Fruit fly (Drosophila melanogaster) whole organism, embryonic: Measurements from ENCODE around the gene ida.

Experiments
- ATbp ChIP-seq: fragments of 200-800 bp; sonication (Bioruptor generic); optimal IDR thresholded peaks from 2 replicates; lab custom pipeline; 2017; ENCODE audit warnings: missing biosample characterization, mild to moderate bottlenecking, missing genetic modification characterization, missing genetic modification reagents
- Asciz ChIP-seq: fragments of 200-800 bp; sonication (Bioruptor generic); optimal IDR thresholded peaks from 2 replicates; lab custom pipeline; 2017; ENCODE audit warnings: missing biosample characterization, mild to moderate bottlenecking, missing genetic modification characterization, missing genetic modification reagents
- BEAF-32 ChIP-seq: fragments of 200-800 bp; sonication (Bioruptor generic); optimal IDR thresholded peaks from 3 replicates; lab custom pipeline; 2017; ENCODE audit warnings: missing biosample characterization, missing genetic modification characterization, mild to moderate bottlenecking, moderate library complexity, missing genetic modification reagents
- CG10267 ChIP-seq: fragments of 200-800 bp; sonication (Bioruptor generic); optimal IDR thresholded peaks from 2 replicates; lab custom pipeline; 2018; ENCODE audit warnings: missing biosample characterization, mild to moderate bottlenecking, missing genetic modification characterization, moderate library complexity
- CG12769 ChIP-seq: fragments of 200-800 bp; sonication (Bioruptor generic); optimal IDR thresholded peaks from 2 replicates; lab custom pipeline; 2019; ENCODE audit warnings: missing biosample characterization, mild to moderate bottlenecking, missing genetic modification characterization, moderate library complexity
- CG13287 ChIP-seq: fragments of 200-800 bp; sonication (Bioruptor generic); IDR thresholded peaks from 2 replicates; pipeline ENCODE4 v1.3.6; 2022; ENCODE audit warnings: missing biosample characterization, missing genetic modification characterization; ENCODE audit not compliant: partially characterized antibody
- CG14710 ChIP-seq: fragments of 200-800 bp; sonication (Bioruptor generic); optimal IDR thresholded peaks from 3 replicates; lab custom pipeline; 2019; ENCODE audit warnings: missing biosample characterization, mild to moderate bottlenecking, missing genetic modification characterization, moderate library complexity
- CG17568 ChIP-seq: fragments of 200-800 bp; sonication (Bioruptor generic); optimal IDR thresholded peaks from 2 replicates; lab custom pipeline; 2018; ENCODE audit warnings: missing biosample characterization, mild to moderate bottlenecking, missing genetic modification characterization, moderate library complexity
- CG2712 ChIP-seq: fragments of 200-800 bp; optimal IDR thresholded peaks from 3 replicates; lab custom pipeline; 2019; ENCODE audit warnings: missing biosample characterization, mild to moderate bottlenecking, missing genetic modification characterization, moderate library complexity
- CG32532 ChIP-seq: fragments of 200-800 bp; sonication (Bioruptor generic); IDR thresholded peaks from 2 replicates; pipeline ENCODE4 v1.3.6; 2022; ENCODE audit warnings: missing biosample characterization, missing genetic modification characterization
- CG7963 ChIP-seq: fragments of 200-800 bp; sonication (Bioruptor generic); IDR thresholded peaks from 3 replicates; pipeline ENCODE4 v1.3.6; 2022; ENCODE audit warnings: missing biosample characterization, missing genetic modification characterization; ENCODE audit not compliant: partially characterized antibody
- CG7987 ChIP-seq: fragments of 200-800 bp; sonication (Bioruptor generic); optimal IDR thresholded peaks from 2 replicates; lab custom pipeline; 2018; ENCODE audit warnings: missing biosample characterization, mild to moderate bottlenecking, missing genetic modification characterization, moderate library complexity
- CG9437 ChIP-seq: fragments of 200-800 bp; sonication (Bioruptor generic); optimal IDR thresholded peaks from 2 replicates; lab custom pipeline; 2018; ENCODE audit warnings: missing biosample characterization, mild to moderate bottlenecking, missing genetic modification characterization
- Deaf1 ChIP-seq: fragments of 200-800 bp; optimal IDR thresholded peaks from 3 replicates; lab custom pipeline; 2019; ENCODE audit warnings: missing biosample characterization, mild to moderate bottlenecking, missing genetic modification characterization, moderate library complexity
- Dll ChIP-seq: fragments of 200-800 bp; sonication (Bioruptor generic); IDR thresholded peaks from 4 replicates; pipeline ENCODE4 v1.3.6; 2022; ENCODE audit warnings: missing biosample characterization, missing genetic modification characterization; ENCODE audit not compliant: partially characterized antibody
- Ets97D ChIP-seq: fragments of 200-800 bp; sonication (Bioruptor generic); optimal IDR thresholded peaks from 3 replicates; lab custom pipeline; 2016; ENCODE audit warnings: missing biosample characterization, missing genetic modification characterization
- Lhr ChIP-seq: fragments of 200-800 bp; sonication (Bioruptor generic); optimal IDR thresholded peaks from 3 replicates; lab custom pipeline; 2017; ENCODE audit warnings: mild to moderate bottlenecking, missing biosample characterization, missing genetic modification reagents, missing genetic modification characterization
- MESR4 ChIP-seq: fragments of 200-800 bp; sonication (Bioruptor generic); optimal IDR thresholded peaks from 2 replicates; lab custom pipeline; 2018; ENCODE audit warnings: missing biosample characterization, mild to moderate bottlenecking, missing genetic modification characterization, moderate library complexity
- Max ChIP-seq: fragments of 200-800 bp; sonication (Bioruptor generic); optimal IDR thresholded peaks from 2 replicates; lab custom pipeline; 2016; ENCODE audit warnings: missing biosample characterization, mild to moderate bottlenecking, missing genetic modification characterization
- NC2β ChIP-seq: fragments of 200-800 bp; sonication (Bioruptor generic); optimal IDR thresholded peaks from 2 replicates; lab custom pipeline; 2016; ENCODE audit warnings: missing biosample characterization, missing genetic modification characterization
- Opbp ChIP-seq: fragments of 200-800 bp; sonication (Bioruptor generic); IDR thresholded peaks from 3 replicates; pipeline ENCODE4 v1.3.6; 2022; ENCODE audit warnings: missing biosample characterization, missing genetic modification characterization; ENCODE audit not compliant: partially characterized antibody
- Rfx ChIP-seq: fragments of 200-800 bp; sonication (Bioruptor generic); IDR thresholded peaks from 2 replicates; pipeline ENCODE4 v1.3.6; 2022; ENCODE audit warnings: missing biosample characterization, missing genetic modification characterization
- Scr ChIP-seq: fragments of 200-800 bp; sonication (Bioruptor generic); IDR thresholded peaks from 2 replicates; pipeline ENCODE4 v1.3.6; 2022; ENCODE audit warnings: missing biosample characterization, missing genetic modification characterization; ENCODE audit not compliant: partially characterized antibody
- Sin3A ChIP-seq: fragments of >200 bp; optimal IDR thresholded peaks from 2 replicates; lab custom pipeline; 2018
- Six4 ChIP-seq: fragments of 200-800 bp; sonication (Bioruptor generic); optimal IDR thresholded peaks from 2 replicates; lab custom pipeline; 2016; ENCODE audit warnings: missing biosample characterization, missing genetic modification characterization
- Sox102F ChIP-seq: fragments of 200-800 bp; sonication (Bioruptor generic); optimal IDR thresholded peaks from 2 replicates; lab custom pipeline; 2018; ENCODE audit warnings: missing biosample characterization, mild to moderate bottlenecking, missing genetic modification characterization, moderate library complexity
- YL-1 ChIP-seq: fragments of 200-800 bp; sonication (Bioruptor generic); optimal IDR thresholded peaks from 3 replicates; lab custom pipeline; 2017; ENCODE audit warnings: missing biosample characterization, mild to moderate bottlenecking, missing genetic modification characterization
- amos ChIP-seq: fragments of 200-800 bp; sonication (Bioruptor generic); IDR thresholded peaks from 2 replicates; pipeline ENCODE4 v1.3.6; 2022; ENCODE audit warnings: missing biosample characterization, missing genetic modification characterization; ENCODE audit not compliant: partially characterized antibody
- bbx ChIP-seq: fragments of 200-800 bp; sonication (Bioruptor generic); IDR thresholded peaks from 2 replicates; pipeline ENCODE4 v1.3.6; 2022; ENCODE audit warnings: missing biosample characterization, missing genetic modification characterization; ENCODE audit not compliant: partially characterized antibody
- bigmax ChIP-seq: fragments of 200-800 bp; sonication (Bioruptor generic); optimal IDR thresholded peaks from 2 replicates; lab custom pipeline; 2018; ENCODE audit warnings: missing biosample characterization, mild to moderate bottlenecking, missing genetic modification characterization
- chinmo ChIP-seq: fragments of 200-800 bp; sonication (Bioruptor generic); IDR thresholded peaks from 4 replicates; pipeline ENCODE4 v1.3.6; 2022; ENCODE audit warnings: missing biosample characterization, missing genetic modification characterization; ENCODE audit not compliant: partially characterized antibody
- crol ChIP-seq: fragments of 200-800 bp; sonication (Bioruptor generic); IDR thresholded peaks from 2 replicates; pipeline ENCODE4 v1.3.6; 2022; ENCODE audit warnings: missing biosample characterization, missing genetic modification characterization
- crp ChIP-seq, 2 experiments: fragments of 200-800 bp; sonication (Bioruptor generic); optimal IDR thresholded peaks; 2 replicates in 1 of 2; 3 replicates in 1 of 2; lab custom pipeline; 2017; ENCODE audit warnings: missing biosample characterization in 2 of 2, missing genetic modification characterization in 2 of 2, mild to moderate bottlenecking in 1 of 2, moderate library complexity in 1 of 2
- dm ChIP-seq: fragments of 200-800 bp; sonication (Bioruptor generic); optimal IDR thresholded peaks from 3 replicates; lab custom pipeline; 2016; ENCODE audit warnings: missing biosample characterization, missing genetic modification characterization
- gfzf ChIP-seq: fragments of 200-800 bp; sonication (Bioruptor generic); optimal IDR thresholded peaks from 2 replicates; lab custom pipeline; 2016; ENCODE audit warnings: missing biosample characterization, mild to moderate bottlenecking, missing genetic modification characterization, moderate library complexity
- gro ChIP-seq: fragments of 200-800 bp; sonication (Bioruptor generic); optimal IDR thresholded peaks from 2 replicates; lab custom pipeline; 2016; ENCODE audit warnings: missing biosample characterization, missing genetic modification characterization
- her ChIP-seq: fragments of 200-800 bp; sonication (Bioruptor generic); optimal IDR thresholded peaks from 2 replicates; lab custom pipeline; 2016; ENCODE audit warnings: missing biosample characterization, missing genetic modification characterization
- hth ChIP-seq: fragments of >200 bp; optimal IDR thresholded peaks from 2 replicates; lab custom pipeline; 2017; ENCODE audit warnings: inconsistent platforms
- nerfin-2 ChIP-seq: fragments of 200-800 bp; sonication (Bioruptor generic); IDR thresholded peaks from 2 replicates; pipeline ENCODE4 v1.3.6; 2022; ENCODE audit warnings: missing biosample characterization, missing genetic modification characterization; ENCODE audit not compliant: partially characterized antibody
- pan ChIP-seq, 4 experiments: fragments of >200 bp in 3 of 4; fragments of 200-800 bp in 1 of 4; sonication (Bioruptor generic) in 1 of 4; optimal IDR thresholded peaks in 3 of 4; IDR thresholded peaks in 1 of 4; 2 replicates each; pipeline versions ENCODE4 v1.3.6 to Lab custom; 2017 to 2022; ENCODE audit warnings: missing biosample characterization in 2 of 4, missing genetic modification characterization in 2 of 4, mixed read lengths in 1 of 4
- pzg ChIP-seq: fragments of 200-800 bp; sonication (Bioruptor generic); optimal IDR thresholded peaks from 3 replicates; lab custom pipeline; 2018; ENCODE audit warnings: missing biosample characterization, mild to moderate bottlenecking, missing genetic modification characterization, moderate library complexity
- sob ChIP-seq: fragments of 200-800 bp; sonication (Bioruptor generic); IDR thresholded peaks from 2 replicates; pipeline ENCODE4 v1.3.6; 2022; ENCODE audit warnings: missing biosample characterization, missing genetic modification characterization
- sug ChIP-seq: fragments of 200-800 bp; optimal IDR thresholded peaks from 2 replicates; lab custom pipeline; 2019; ENCODE audit warnings: missing biosample characterization, mild to moderate bottlenecking, missing genetic modification characterization, moderate library complexity
- tll ChIP-seq, 2 experiments: fragments of 200-800 bp in 1 of 2; fragments of >200 bp in 1 of 2; sonication (Bioruptor generic) in 1 of 2; optimal IDR thresholded peaks; 2 replicates each; lab custom pipeline; 2017 to 2019; ENCODE audit warnings: missing biosample characterization in 2 of 2, missing genetic modification characterization in 2 of 2, mild to moderate bottlenecking in 1 of 2, moderate library complexity in 1 of 2
- trem ChIP-seq: fragments of 200-800 bp; optimal IDR thresholded peaks from 3 replicates; lab custom pipeline; 2019; ENCODE audit warnings: missing biosample characterization, mild to moderate bottlenecking, missing genetic modification characterization, moderate library complexity

ida gene

dm6 chr3L:3908838-3909810 lies 4.0 kb downstream of the ida start (continued):
- no peak for TF ChIP-seq hth (lab: Kevin White, UChicago)
- TF ChIP-seq CG7987 (GFP tag; lab: Kevin White, UChicago): no peak
- peak; percentile 90 for TF ChIP-seq bigmax
- no peak for TF ChIP-seq Six4 (GFP tag; lab: Kevin White, UChicago)
- peak; percentile 74 for TF ChIP-seq BEAF-32 (GFP tag; lab: Kevin White, UChicago)
- TF ChIP-seq ATbp: no peak
- TF ChIP-seq Opbp: peak; percentile 76
- TF ChIP-seq Max (GFP tag; lab: Kevin White, UChicago): peak; percentile 14
- no peak for TF ChIP-seq Asciz (GFP tag; lab: Kevin White, UChicago)
- peak; percentile 99 for TF ChIP-seq her
- TF ChIP-seq tll (GFP tag; optimal IDR thresholded peaks at IDR 0.05; lab: Kevin White, UChicago): no peak
- peak; percentile 86 for TF ChIP-seq gfzf (GFP tag; lab: Kevin White, UChicago)
- peak; percentile 35 for TF ChIP-seq Sin3A (lab: Kevin White, UChicago)
- TF ChIP-seq CG2712 (tag; lab: Kevin White, UChicago): peak; percentile 40
- peak; percentile 75 for TF ChIP-seq bbx (GFP tag; lab: Robert Waterston, UW)
- peak; percentile 79 for TF ChIP-seq pzg (GFP tag; lab: Kevin White, UChicago)
- peak; percentile 24 for TF ChIP-seq CG9437 (GFP tag; lab: Kevin White, UChicago)
- peak; percentile 14 for TF ChIP-seq sug
- no peak for TF ChIP-seq CG32532 (GFP tag; lab: Robert Waterston, UW)
- peak; percentile 44 for TF ChIP-seq trem (tag; lab: Kevin White, UChicago)
- peak; percentile 72; the same call in 2 of the 4 replicates for TF ChIP-seq chinmo (GFP tag; lab: Robert Waterston, UW)
- peak; percentile 19 for TF ChIP-seq CG12769 (tag; lab: Kevin White, UChicago)
- TF ChIP-seq dm (GFP tag; lab: Kevin White, UChicago): peak; percentile 41
- 0 out of 2 replicates have a peak, but pooled peaks have one; percentile 51 for TF ChIP-seq nerfin-2
- TF ChIP-seq amos (GFP tag; lab: Robert Waterston, UW): peak; percentile 61; the same call in 1 of the 2 replicates
- peak; percentile 43; the same call in 1 of the 3 replicates for TF ChIP-seq CG7963 (GFP tag; lab: Robert Waterston, UW)
- TF ChIP-seq Sox102F (GFP tag; lab: Kevin White, UChicago): no peak
- TF ChIP-seq crol (GFP tag; lab: Robert Waterston, UW): peak; percentile 93
- peak; percentile 55 for TF ChIP-seq Scr (GFP tag; lab: Robert Waterston, UW)
- TF ChIP-seq gro: no peak
- TF ChIP-seq Lhr (GFP tag; lab: Kevin White, UChicago): peak; percentile 18
- TF ChIP-seq Rfx: 0 out of 2 replicates have a peak, but pooled peaks have one; percentile 6
- TF ChIP-seq CG10267 (tag; lab: Kevin White, UChicago): peak; percentile 39
- peak; percentile 79 for TF ChIP-seq MESR4 (GFP tag; lab: Kevin White, UChicago)
- no peak for TF ChIP-seq pan (optimal IDR thresholded peaks at IDR 0.05; lab: Kevin White, UChicago)
- TF ChIP-seq pan (GFP tag; optimal IDR thresholded peaks at IDR 0.05 in 1 of 2, IDR thresholded peaks at IDR 0.05 in 1 of 2): no peak
- peak; percentile 74 for TF ChIP-seq CG13287
- TF ChIP-seq NC2β (GFP tag; lab: Kevin White, UChicago): peak; percentile 6
- TF ChIP-seq Deaf1 (tag; lab: Kevin White, UChicago): peak; percentile 22
- peak; percentile 64; the same call in 2 of the 4 replicates for TF ChIP-seq Dll
- TF ChIP-seq crp (GFP tag; optimal IDR thresholded peaks at IDR 0.05; lab: Kevin White, UChicago): peak in 1 of 2 experiments; percentile 41
- peak; percentile 47 for TF ChIP-seq CG14710 (tag; lab: Kevin White, UChicago)
- peak; percentile 8 for TF ChIP-seq CG17568 (GFP tag; lab: Kevin White, UChicago)
- peak; percentile 31 for TF ChIP-seq YL-1 (GFP tag; lab: Kevin White, UChicago)
- TF ChIP-seq sob (GFP tag; lab: Robert Waterston, UW): peak; percentile 8; the same call in 1 of the 2 replicates
- peak; percentile 32 for TF ChIP-seq Ets97D
